ENCODE assay signal across 2 fruit fly cellular contexts in genomic region chr3L:14262770-14263169, dm6.
TF ChIP-seq lines count a peak whose summit lies in the region.

No protein-coding gene starts in this region.

- no peak for TF ChIP-seq CTCF in whole organism, embryonic (GFP tag; optimal IDR thresholded peaks at IDR 0.05; lab: Kevin White, UChicago)

TF ChIP-seq in whole organism, embryonic, 481 proteins besides CTCF, POLR2A, EP300 and RAD21:
- TF ChIP-seq CG9932 (GFP tag; IDR thresholded peaks at IDR 0.05; lab: Robert Waterston, UW) (no peak), Tbp (GFP tag; optimal IDR thresholded peaks at IDR 0.05; lab: Kevin White, UChicago) (no peak), CG6791 (GFP tag; IDR thresholded peaks at IDR 0.05; lab: Robert Waterston, UW; ENCODE audit: partially characterized antibody) (0 out of 3 replicates have a peak, but pooled peaks have one; percentile 40), CG3838 (GFP tag; optimal IDR thresholded peaks at IDR 0.05; lab: Kevin White, UChicago) (no peak), Ets65A (GFP tag; lab: Kevin White, UChicago) (peak; percentile 73), Ets97D (GFP tag; optimal IDR thresholded peaks at IDR 0.05; lab: Kevin White, UChicago) (peak; percentile 50), abd-A (tag; optimal IDR thresholded peaks at IDR 0.05; lab: Kevin White, UChicago) (peak; percentile 29), CG12071 (GFP tag; optimal IDR thresholded peaks at IDR 0.05; lab: Kevin White, UChicago) (peak; percentile 32), Sry-β (GFP tag; optimal IDR thresholded peaks at IDR 0.05; lab: Kevin White, UChicago) (no peak), nerfin-1 (tag; optimal IDR thresholded peaks at IDR 0.05; lab: Kevin White, UChicago) (peak; percentile 75), CG9817 (tag; optimal IDR thresholded peaks at IDR 0.05; lab: Kevin White, UChicago) (no peak), chinmo (GFP tag; IDR thresholded peaks at IDR 0.05; lab: Robert Waterston, UW; ENCODE audit: partially characterized antibody) (0 out of 4 replicates have a peak, but pooled peaks have one; percentile 48), CG10959 (GFP tag; IDR thresholded peaks at IDR 0.05; lab: Robert Waterston, UW) (0 out of 2 replicates have a peak, but pooled peaks have one; percentile 27), onecut (GFP tag; IDR thresholded peaks at IDR 0.05; lab: Robert Waterston, UW) (no peak), CG14050 (GFP tag; IDR thresholded peaks at IDR 0.05; lab: Robert Waterston, UW) (no peak), Bdp1 (GFP tag; optimal IDR thresholded peaks at IDR 0.05; lab: Kevin White, UChicago) (no peak), Hmr (GFP tag; optimal IDR thresholded peaks at IDR 0.05; lab: Kevin White, UChicago) (no peak), ci (GFP tag; IDR thresholded peaks at IDR 0.05; lab: Robert Waterston, UW) (0 out of 3 replicates have a peak, but pooled peaks have one; percentile 50), CG13894 (tag; optimal IDR thresholded peaks at IDR 0.05; lab: Kevin White, UChicago) (peak; percentile 12), Hey (tag; optimal IDR thresholded peaks at IDR 0.05; lab: Kevin White, UChicago) (peak; percentile 9), CG14014 (GFP tag; IDR thresholded peaks at IDR 0.05; lab: Robert Waterston, UW) (0 out of 2 replicates have a peak, but pooled peaks have one; percentile 14), Sox100B (GFP tag; optimal IDR thresholded peaks at IDR 0.05; lab: Kevin White, UChicago) (no peak), D19B (GFP tag; optimal IDR thresholded peaks at IDR 0.05; lab: Kevin White, UChicago) (no peak), CG17912 (GFP tag; optimal IDR thresholded peaks at IDR 0.05; lab: Kevin White, UChicago) (no peak), CG12299 (tag; optimal IDR thresholded peaks at IDR 0.05; lab: Kevin White, UChicago) (no peak), YL-1 (GFP tag; optimal IDR thresholded peaks at IDR 0.05; lab: Kevin White, UChicago) (no peak), hkb (optimal IDR thresholded peaks at IDR 0.05; lab: Kevin White, UChicago) (no peak), hkb (GFP tag; IDR thresholded peaks at IDR 0.05; lab: Robert Waterston, UW) (no peak), Med (GFP tag; lab: Kevin White, UChicago) (peak; percentile 68)

TF ChIP-seq in whole organism, prepupa, 60 proteins besides CTCF, POLR2A, EP300 and RAD21:
- TF ChIP-seq dac (GFP tag; optimal IDR thresholded peaks at IDR 0.05; lab: Kevin White, UChicago) = no peak
- TF ChIP-seq Eip78C (GFP tag; lab: Kevin White, UChicago) = peak; percentile 12
